Worm (Caenorhabditis elegans) whole organism, L2 larva: ENCODE results near the gene K02A2.5.

Experiments used
- C34F6.9 ChIP-seq: fragments of 150-350 bp; optimal IDR thresholded peaks from 2 replicates; lab custom pipeline; 2014; ENCODE audit warnings: missing biosample characterization, missing genetic modification characterization
- F13H6.1 ChIP-seq: sonication (generic microtip); optimal IDR thresholded peaks from 2 replicates; lab custom pipeline; 2016; ENCODE audit warnings: missing genetic modification characterization, missing compliant biosample characterization
- R02D3.7 ChIP-seq: fragments of 150-350 bp; optimal IDR thresholded peaks from 2 replicates; lab custom pipeline; 2014; ENCODE audit warnings: missing biosample characterization, missing genetic modification characterization
- alr-1 ChIP-seq: fragments of 150-350 bp; optimal IDR thresholded peaks from 2 replicates; lab custom pipeline; 2014; ENCODE audit warnings: missing biosample characterization, missing genetic modification characterization
- ama-1 ChIP-seq: fragments of 150-350 bp; optimal IDR thresholded peaks from 2 replicates; lab custom pipeline; 2018; ENCODE audit warnings: inconsistent platforms
- blmp-1 ChIP-seq: sonication (generic microtip); optimal IDR thresholded peaks from 2 replicates; lab custom pipeline; 2017; ENCODE audit warnings: missing genetic modification characterization, mild to moderate bottlenecking, missing compliant biosample characterization, antibody characterized with exemption, moderate library complexity; ENCODE audit not compliant: insufficient read depth
- ceh-16 ChIP-seq: fragments of 150-350 bp; optimal IDR thresholded peaks from 2 replicates; lab custom pipeline; 2014; ENCODE audit warnings: missing biosample characterization, missing genetic modification characterization
- crh-2 ChIP-seq: sonication (generic microtip); optimal IDR thresholded peaks from 2 replicates; lab custom pipeline; 2017; ENCODE audit warnings: missing biosample characterization, missing genetic modification characterization
- egl-27 ChIP-seq: sonication (generic microtip); optimal IDR thresholded peaks from 3 replicates; lab custom pipeline; 2017; ENCODE audit warnings: missing biosample characterization, missing genetic modification reagents, missing genetic modification characterization
- elt-1 ChIP-seq: fragments of 150-350 bp; optimal IDR thresholded peaks from 2 replicates; lab custom pipeline; 2014; ENCODE audit warnings: missing biosample characterization, missing genetic modification characterization
- gmeb-1 ChIP-seq: fragments of 150-350 bp; optimal IDR thresholded peaks from 2 replicates; lab custom pipeline; 2014; ENCODE audit warnings: missing biosample characterization, missing genetic modification characterization
- lin-13 ChIP-seq: fragments of 150-350 bp; optimal IDR thresholded peaks from 2 replicates; lab custom pipeline; 2014; ENCODE audit warnings: missing biosample characterization, missing genetic modification reagents, missing genetic modification characterization
- lin-39 ChIP-seq: fragments of 150-350 bp; optimal IDR thresholded peaks from 2 replicates; lab custom pipeline; 2014; ENCODE audit warnings: missing biosample characterization, missing genetic modification reagents, missing genetic modification characterization
- lsy-2 ChIP-seq, 2 experiments: fragments of 150-350 bp in 1 of 2; sonication (generic microtip) in 1 of 2; optimal IDR thresholded peaks; 2 replicates each; lab custom pipeline; 2014 to 2017; ENCODE audit warnings: missing biosample characterization in 2 of 2, missing genetic modification characterization in 2 of 2
- nhr-10 ChIP-seq: sonication (generic microtip); optimal IDR thresholded peaks from 2 replicates; lab custom pipeline; 2017; ENCODE audit warnings: missing biosample characterization, missing genetic modification characterization
- nhr-11 ChIP-seq: fragments of 150-350 bp; optimal IDR thresholded peaks from 2 replicates; lab custom pipeline; 2014; ENCODE audit warnings: missing biosample characterization, missing genetic modification characterization
- nhr-12 ChIP-seq: fragments of 150-350 bp; optimal IDR thresholded peaks from 2 replicates; lab custom pipeline; 2014; ENCODE audit warnings: missing biosample characterization, missing genetic modification characterization
- nhr-129 ChIP-seq: fragments of 150-350 bp; optimal IDR thresholded peaks from 2 replicates; lab custom pipeline; 2014; ENCODE audit warnings: missing biosample characterization, missing genetic modification characterization
- nhr-21 ChIP-seq: fragments of 150-350 bp; optimal IDR thresholded peaks from 2 replicates; lab custom pipeline; 2014; ENCODE audit warnings: missing biosample characterization, missing genetic modification characterization
- nhr-237 ChIP-seq: fragments of 150-350 bp; optimal IDR thresholded peaks from 2 replicates; lab custom pipeline; 2014; ENCODE audit warnings: missing biosample characterization, missing genetic modification characterization
- nhr-25 ChIP-seq: fragments of 150-350 bp; sonication (generic microtip); optimal IDR thresholded peaks from 3 replicates; lab custom pipeline; 2014; ENCODE audit warnings: missing biosample characterization, missing genetic modification characterization
- nhr-77 ChIP-seq: fragments of 150-350 bp; optimal IDR thresholded peaks from 2 replicates; lab custom pipeline; 2014; ENCODE audit warnings: missing biosample characterization, missing genetic modification characterization
- peb-1 ChIP-seq: fragments of 150-350 bp; optimal IDR thresholded peaks from 2 replicates; lab custom pipeline; 2014; ENCODE audit warnings: missing biosample characterization, missing genetic modification characterization
- sem-4 ChIP-seq: fragments of 150-350 bp; optimal IDR thresholded peaks from 2 replicates; lab custom pipeline; 2014; ENCODE audit warnings: missing biosample characterization, missing genetic modification reagents, missing genetic modification characterization
- sma-3 ChIP-seq: sonication (generic microtip); optimal IDR thresholded peaks from 2 replicates; lab custom pipeline; 2016; ENCODE audit warnings: missing genetic modification reagents, missing genetic modification characterization, missing compliant biosample characterization
- sma-9 ChIP-seq, 2 experiments: fragments of 150-350 bp in 1 of 2; sonication (generic microtip) in 1 of 2; optimal IDR thresholded peaks; 2 replicates each; lab custom pipeline; 2014 to 2016; ENCODE audit warnings: missing genetic modification characterization in 2 of 2, mild to moderate bottlenecking in 1 of 2, missing biosample characterization in 1 of 2, missing compliant biosample characterization in 1 of 2, missing genetic modification reagents in 1 of 2, moderate library complexity in 1 of 2
- snpc-4 ChIP-seq: fragments of 150-350 bp; optimal IDR thresholded peaks from 2 replicates; lab custom pipeline; 2014; ENCODE audit warnings: missing biosample characterization, missing genetic modification characterization
- unc-39 ChIP-seq: fragments of 150-350 bp; optimal IDR thresholded peaks from 2 replicates; lab custom pipeline; 2014; ENCODE audit warnings: missing biosample characterization, missing genetic modification characterization
- unc-55 ChIP-seq: fragments of 150-350 bp; sonication (generic microtip); optimal IDR thresholded peaks from 3 replicates; lab custom pipeline; 2014; ENCODE audit warnings: missing biosample characterization, missing genetic modification reagents, missing genetic modification characterization
- unc-62 ChIP-seq: fragments of 150-350 bp; optimal IDR thresholded peaks from 2 replicates; lab custom pipeline; 2014; ENCODE audit warnings: missing biosample characterization, missing genetic modification reagents, missing genetic modification characterization
- ztf-1 ChIP-seq: fragments of 200-800 bp; sonication (Bioruptor generic); conservative IDR thresholded peaks from 2 replicates; pipeline ENCODE4 v1.3.6; 2022; ENCODE audit warnings: missing genetic modification characterization, missing compliant biosample characterization
- ztf-11 ChIP-seq: sonication (generic microtip); optimal IDR thresholded peaks from 2 replicates; lab custom pipeline; 2017; ENCODE audit warnings: missing biosample characterization, missing genetic modification characterization
- ztf-4 ChIP-seq: fragments of 150-350 bp; optimal IDR thresholded peaks from 2 replicates; lab custom pipeline; 2014; ENCODE audit warnings: missing biosample characterization, missing genetic modification characterization

K02A2.5 gene

DNA sequence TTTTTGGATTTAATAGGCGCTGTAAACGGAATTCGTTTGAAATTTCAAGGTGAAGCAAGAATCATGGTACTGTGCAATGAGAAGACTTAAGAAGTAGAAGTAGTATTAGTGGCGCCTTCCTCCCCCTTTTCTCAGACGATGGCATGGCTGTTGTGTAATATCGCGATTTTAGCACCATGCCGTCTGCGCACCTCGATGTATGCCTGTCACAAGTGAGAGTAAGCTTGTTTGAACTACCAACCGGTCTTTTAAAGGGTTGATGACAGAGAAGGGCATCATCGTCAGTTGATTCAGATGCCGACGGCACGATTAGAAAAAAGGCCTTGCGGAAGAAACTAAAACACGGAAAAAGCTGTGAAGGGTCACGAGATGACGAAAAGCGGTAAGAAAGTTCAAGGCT is 7.8 kb downstream of the K02A2.5 start:
- TF ChIP-seq F13H6.1 (tag; lab: Kevin White, UChicago) (peak; percentile 3), nhr-25 (tag; lab: Kevin White, UChicago) (peak; percentile 94), blmp-1 (tag; lab: Kevin White, UChicago) (peak; percentile 86), nhr-129 (tag; lab: Kevin White, UChicago) (no peak), sma-9 (GFP tag; optimal IDR thresholded peaks at IDR 0.05; lab: Kevin White, UChicago) (no peak), sma-9 (tag; optimal IDR thresholded peaks at IDR 0.05; lab: Kevin White, UChicago) (no peak), crh-2 (tag; lab: Kevin White, UChicago) (no peak), egl-27 (tag; lab: Kevin White, UChicago) (no peak)

DNA sequence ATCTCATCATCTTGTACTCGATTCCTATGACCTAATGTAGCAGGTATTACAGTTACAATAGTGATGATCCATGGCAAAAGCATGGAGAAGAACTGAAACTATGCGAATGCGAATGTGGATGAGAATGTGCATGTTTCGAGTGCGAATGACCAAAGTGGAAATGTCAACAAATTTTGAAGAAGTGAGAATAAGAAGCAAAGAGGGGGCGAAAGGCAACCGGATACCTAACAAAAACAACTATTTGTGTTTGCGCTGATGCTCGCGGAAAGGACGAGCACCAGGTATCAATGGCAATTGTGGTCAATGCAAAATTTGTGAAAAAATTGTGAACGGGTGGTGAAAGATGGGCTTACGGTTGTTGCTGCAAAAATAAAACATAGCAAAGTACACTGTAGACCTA is 9.2 kb downstream of the K02A2.5 start, which contains the start of gene nas-7:
nas-7 (minus strand) TSS at position 101 of the 400 bp plus-strand sequence.
- TF ChIP-seq sma-9 (GFP tag; optimal IDR thresholded peaks at IDR 0.05; lab: Kevin White, UChicago) (no peak), sma-9 (tag; optimal IDR thresholded peaks at IDR 0.05; lab: Kevin White, UChicago) (no peak), ztf-1 (no peak), elt-1 (tag; lab: Kevin White, UChicago) (no peak), lsy-2 (tag; optimal IDR thresholded peaks at IDR 0.05; lab: Kevin White, UChicago) (no peak), egl-27 (tag; lab: Kevin White, UChicago) (no peak), nhr-10 (tag; lab: Kevin White, UChicago) (no peak), nhr-12 (tag; lab: Kevin White, UChicago) (no peak), ztf-11 (tag; lab: Kevin White, UChicago) (no peak), unc-62 (no peak), lin-39 (no peak), gmeb-1 (tag; lab: Kevin White, UChicago) (no peak), F13H6.1 (tag; lab: Kevin White, UChicago) (no peak), alr-1 (tag; lab: Kevin White, UChicago) (no peak), ztf-4 (tag; lab: Kevin White, UChicago) (no peak), unc-55 (GFP tag; lab: Kevin White, UChicago) (no peak), peb-1 (tag; lab: Kevin White, UChicago) (no peak), snpc-4 (tag; lab: Kevin White, UChicago) (no peak), sem-4 (tag; lab: Kevin White, UChicago) (no peak)

DNA sequence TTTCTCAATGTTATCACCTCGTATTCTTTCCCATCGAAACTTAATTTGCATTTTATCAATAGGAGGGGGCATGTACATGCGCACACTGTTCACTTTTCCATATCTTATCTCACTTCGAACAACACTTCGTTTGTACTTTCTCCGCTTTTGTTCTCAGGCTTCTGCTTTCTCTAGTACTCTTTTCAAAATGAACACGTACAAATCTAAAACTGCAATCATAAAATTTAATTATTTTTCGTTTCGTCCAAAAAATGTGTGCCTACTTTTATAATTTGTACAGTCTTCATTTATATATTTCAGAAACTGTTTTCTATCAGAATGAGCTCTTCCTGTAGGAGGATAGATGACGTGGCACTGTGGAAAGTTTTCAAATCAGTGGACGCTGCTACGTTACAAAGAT is 13.1 kb downstream of the K02A2.5 start, which contains the start of gene C07D10.1:
C07D10.1 (plus strand) TSS at position 301 of the 400 bp plus-strand sequence.
- TF ChIP-seq nhr-129 (tag; lab: Kevin White, UChicago) (no peak), ama-1 (lab: Kevin White, UChicago) (no peak), unc-55 (GFP tag; lab: Kevin White, UChicago) (no peak), nhr-11 (tag; lab: Kevin White, UChicago) (no peak), C34F6.9 (tag; lab: Kevin White, UChicago) (no peak), snpc-4 (tag; lab: Kevin White, UChicago) (no peak), lin-39 (no peak), sma-9 (GFP tag; optimal IDR thresholded peaks at IDR 0.05; lab: Kevin White, UChicago) (no peak), sma-9 (tag; optimal IDR thresholded peaks at IDR 0.05; lab: Kevin White, UChicago) (no peak), nhr-25 (tag; lab: Kevin White, UChicago) (no peak), R02D3.7 (tag; lab: Kevin White, UChicago) (no peak), nhr-21 (tag; lab: Kevin White, UChicago) (no peak), lin-13 (no peak), sem-4 (tag; lab: Kevin White, UChicago) (no peak), ztf-11 (tag; lab: Kevin White, UChicago) (no peak)

DNA sequence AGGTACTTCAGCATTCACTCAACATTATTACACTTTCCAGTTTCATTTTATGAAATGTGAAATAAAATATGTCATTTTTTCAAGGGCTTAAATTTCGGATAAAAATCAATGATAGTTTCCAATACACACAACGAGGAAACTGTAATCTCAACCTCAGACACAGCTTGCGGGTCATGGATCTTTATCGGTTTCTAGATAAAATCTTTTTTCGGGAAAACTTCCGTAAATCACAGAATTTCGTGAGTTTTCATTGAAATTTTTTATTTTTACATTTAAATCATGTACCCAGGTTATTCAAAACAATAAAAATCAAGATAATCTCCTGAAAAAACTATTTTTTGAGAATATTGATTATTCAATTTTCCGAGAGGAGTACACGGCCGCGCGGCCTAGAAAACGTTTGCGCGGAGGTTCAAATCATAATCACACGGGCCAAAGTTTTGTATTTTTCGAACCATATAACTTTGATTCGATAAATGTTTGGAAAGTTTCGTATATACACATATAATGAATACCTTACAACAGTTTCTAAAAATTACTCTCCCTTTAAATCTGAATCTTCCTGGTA is 14.5 kb downstream of the K02A2.5 start:
- TF ChIP-seq ama-1 (lab: Kevin White, UChicago), result peak; percentile 0
- TF ChIP-seq nhr-237 (tag; lab: Kevin White, UChicago), result no peak
- TF ChIP-seq ceh-16, result no peak
- TF ChIP-seq lin-39, result no peak
- TF ChIP-seq nhr-21 (tag; lab: Kevin White, UChicago), result peak; percentile 24
- no peak for TF ChIP-seq F13H6.1 (tag; lab: Kevin White, UChicago)
- TF ChIP-seq lsy-2 (tag; optimal IDR thresholded peaks at IDR 0.05; lab: Kevin White, UChicago), result peak in 1 of 2 experiments; percentile 17
- peak; percentile 33 for TF ChIP-seq sma-3 (GFP tag; lab: Kevin White, UChicago)
- TF ChIP-seq nhr-77 (tag; lab: Kevin White, UChicago), result no peak
- peak; percentile 25 for TF ChIP-seq nhr-25 (tag; lab: Kevin White, UChicago)
- TF ChIP-seq unc-39 (tag; lab: Kevin White, UChicago), result no peak
- TF ChIP-seq sem-4 (tag; lab: Kevin White, UChicago), result peak; percentile 28
